Fruit fly (Drosophila melanogaster): ENCODE measurements around the gene Uch.

The Uch gene

dm6 chr2L:2220573-2221332 lies 6.7 kb upstream of the Uch start, which contains the start of gene papi (continued):
- TF ChIP-seq CG3407 (GFP tag; optimal IDR thresholded peaks at IDR 0.05), result no peak
- TF ChIP-seq NC2β (GFP tag; optimal IDR thresholded peaks at IDR 0.05), result no peak
- TF ChIP-seq aop (GFP tag; IDR thresholded peaks at IDR 0.05), result no peak
- TF ChIP-seq chn (GFP tag; optimal IDR thresholded peaks at IDR 0.05), result no peak
- TF ChIP-seq pnt (GFP tag; optimal IDR thresholded peaks at IDR 0.05), result no peak
- TF ChIP-seq GATAe (GFP tag; conservative IDR thresholded peaks at IDR 0.05), result no peak
- peak; percentile 32 for TF ChIP-seq CG10147 (GFP tag; optimal IDR thresholded peaks at IDR 0.05)
- no peak for TF ChIP-seq Lim3 (GFP tag; IDR thresholded peaks at IDR 0.05)
- TF ChIP-seq CG3847 (GFP tag; IDR thresholded peaks at IDR 0.05), result no peak
- TF ChIP-seq CG12659 (GFP tag; optimal IDR thresholded peaks at IDR 0.05), result peak; percentile 54
- TF ChIP-seq CG13775 (GFP tag; optimal IDR thresholded peaks at IDR 0.05), result no peak
- no peak for TF ChIP-seq CG18599 (GFP tag; optimal IDR thresholded peaks at IDR 0.05)
- no peak for TF ChIP-seq CG31388 (GFP tag; optimal IDR thresholded peaks at IDR 0.05)
- TF ChIP-seq ham (GFP tag; IDR thresholded peaks at IDR 0.05), result no peak
- TF ChIP-seq schlank (tag; optimal IDR thresholded peaks at IDR 0.05), result no peak
- TF ChIP-seq CG13296 (GFP tag; optimal IDR thresholded peaks at IDR 0.05), result no peak
- TF ChIP-seq eyg (GFP tag; optimal IDR thresholded peaks at IDR 0.05), result no peak
- TF ChIP-seq Ssrp (tag; optimal IDR thresholded peaks at IDR 0.05), result no peak
- TF ChIP-seq CG2678 (tag; optimal IDR thresholded peaks at IDR 0.05), result no peak
- TF ChIP-seq CG3838 (GFP tag; optimal IDR thresholded peaks at IDR 0.05), result no peak
- TF ChIP-seq Hr39 (optimal IDR thresholded peaks at IDR 0.05), result no peak
- TF ChIP-seq kah (GFP tag; optimal IDR thresholded peaks at IDR 0.05), result no peak
- TF ChIP-seq lola (GFP tag; optimal IDR thresholded peaks at IDR 0.05), result no peak
- no peak for TF ChIP-seq HHEX (GFP tag; optimal IDR thresholded peaks at IDR 0.05)
- TF ChIP-seq CG16863 (GFP tag; optimal IDR thresholded peaks at IDR 0.05), result no peak
- TF ChIP-seq dpn (GFP tag; optimal IDR thresholded peaks at IDR 0.05), result no peak
- peak; percentile 66 for TF ChIP-seq cwo (GFP tag; optimal IDR thresholded peaks at IDR 0.05)
- peak; percentile 31; the same call in 1 of the 2 replicates for TF ChIP-seq E2f2 (GFP tag; IDR thresholded peaks at IDR 0.05)
- no peak for TF ChIP-seq CG16813 (GFP tag; IDR thresholded peaks at IDR 0.05; ENCODE audit: partially characterized antibody)
- TF ChIP-seq Bgb (GFP tag; IDR thresholded peaks at IDR 0.05; ENCODE audit: partially characterized antibody), result no peak
- TF ChIP-seq gfzf (GFP tag; optimal IDR thresholded peaks at IDR 0.05), result peak; percentile 82
- TF ChIP-seq Myb (GFP tag; optimal IDR thresholded peaks at IDR 0.05), result peak; percentile 98
- no peak for TF ChIP-seq CG3995 (GFP tag; optimal IDR thresholded peaks at IDR 0.05)
- peak; percentile 69 for TF ChIP-seq Max (GFP tag; optimal IDR thresholded peaks at IDR 0.05)
- TF ChIP-seq gem (tag; optimal IDR thresholded peaks at IDR 0.05), result no peak
- TF ChIP-seq Pdp1 (GFP tag; optimal IDR thresholded peaks at IDR 0.05), result peak in 1 of 2 experiments; percentile 91
- TF ChIP-seq pfk (GFP tag; optimal IDR thresholded peaks at IDR 0.05), result no peak
- no peak for TF ChIP-seq H2.0 (GFP tag; IDR thresholded peaks at IDR 0.05)
- peak; percentile 34 for TF ChIP-seq CG1603 (tag; optimal IDR thresholded peaks at IDR 0.05)
- TF ChIP-seq Oli (tag; optimal IDR thresholded peaks at IDR 0.05), result no peak
- TF ChIP-seq CG1233 (GFP tag; optimal IDR thresholded peaks at IDR 0.05), result no peak
- peak; percentile 67 for TF ChIP-seq dm (GFP tag; optimal IDR thresholded peaks at IDR 0.05)
- TF ChIP-seq CG12769 (tag; optimal IDR thresholded peaks at IDR 0.05), result no peak
- peak; percentile 22 for TF ChIP-seq luna (GFP tag; optimal IDR thresholded peaks at IDR 0.05)
- TF ChIP-seq CG4820 (GFP tag; optimal IDR thresholded peaks at IDR 0.05), result no peak
- 0 out of 2 replicates have a peak, but pooled peaks have one; percentile 15 for TF ChIP-seq CG13287 (GFP tag; IDR thresholded peaks at IDR 0.05; ENCODE audit: partially characterized antibody)
- TF ChIP-seq Deaf1 (tag; optimal IDR thresholded peaks at IDR 0.05), result no peak
- no peak for TF ChIP-seq CG30020 (tag; optimal IDR thresholded peaks at IDR 0.05)
- TF ChIP-seq Eip74EF (GFP tag; optimal IDR thresholded peaks at IDR 0.05), result no peak
